Worm (Caenorhabditis elegans) whole organism, young adult: ENCODE results near the gene C55B6.1.

Experiments used
- B0035.1 ChIP-seq: sonication (generic microtip); optimal IDR thresholded peaks from 2 replicates; lab custom pipeline; 2016; ENCODE audit warnings: missing genetic modification characterization, mild to moderate bottlenecking, missing compliant biosample characterization, missing genotype, missing genetic modification reagents
- C06A6.2 ChIP-seq: fragments of 200-800 bp; sonication (Bioruptor generic); conservative IDR thresholded peaks from 2 replicates; pipeline ENCODE4 v1.3.6; 2022; ENCODE audit warnings: missing genetic modification characterization, missing compliant biosample characterization
- F37B4.10 ChIP-seq: fragments of 200-800 bp; sonication (Bioruptor generic); IDR thresholded peaks from 2 replicates; pipeline ENCODE4 v1.3.6; 2022; ENCODE audit warnings: missing genetic modification characterization, missing compliant biosample characterization
- F39B2.1 ChIP-seq: fragments of 200-800 bp; sonication (Bioruptor generic); IDR thresholded peaks from 2 replicates; pipeline ENCODE4 v1.3.6; 2022; ENCODE audit warnings: missing genetic modification reagents, missing genetic modification characterization, missing compliant biosample characterization
- K11D2.4 ChIP-seq: fragments of 200-800 bp; sonication (Bioruptor generic); IDR thresholded peaks from 2 replicates; pipeline ENCODE4 v1.3.6; 2022; ENCODE audit warnings: missing genetic modification reagents, missing genetic modification characterization, missing compliant biosample characterization
- Y53F4B.3 ChIP-seq: fragments of 200-800 bp; sonication (Bioruptor generic); IDR thresholded peaks from 2 replicates; pipeline ENCODE4 v1.3.6; 2022; ENCODE audit warnings: missing genetic modification reagents, missing genetic modification characterization, missing compliant biosample characterization
- Y56A3A.18 ChIP-seq: fragments of 200-800 bp; sonication (Bioruptor generic); IDR thresholded peaks from 2 replicates; pipeline ENCODE4 v1.3.6; 2022; ENCODE audit warnings: missing genetic modification reagents, missing genetic modification characterization, missing compliant biosample characterization
- Y95B8A.8 ChIP-seq: fragments of 200-800 bp; sonication (Bioruptor generic); IDR thresholded peaks from 2 replicates; pipeline ENCODE4 v1.3.6; 2022; ENCODE audit warnings: missing genetic modification reagents, missing genetic modification characterization, missing compliant biosample characterization
- ama-1 ChIP-seq, 3 experiments: fragments of 150-350 bp in 1 of 3; sonication (generic microtip) in 2 of 3; optimal IDR thresholded peaks; 2 replicates each; lab custom pipeline; 2014 to 2018; ENCODE audit warnings: missing biosample characterization in 2 of 3, missing genetic modification characterization in 2 of 3, missing genetic modification reagents in 2 of 3
- aptf-2 ChIP-seq: fragments of 200-800 bp; sonication (Bioruptor generic); conservative IDR thresholded peaks from 2 replicates; pipeline ENCODE4 v1.3.6; 2022; ENCODE audit warnings: missing genetic modification reagents, missing genetic modification characterization, missing compliant biosample characterization
- athp-1 ChIP-seq: sonication (generic microtip); optimal IDR thresholded peaks from 2 replicates; lab custom pipeline; 2017; ENCODE audit warnings: mild to moderate bottlenecking, missing genetic modification characterization, missing compliant biosample characterization
- attf-6 ChIP-seq: fragments of 200-800 bp; sonication (Bioruptor generic); IDR thresholded peaks from 2 replicates; pipeline ENCODE4 v1.3.6; 2022; ENCODE audit warnings: missing genetic modification reagents, missing genetic modification characterization, missing compliant biosample characterization
- cebp-1 ChIP-seq, 2 experiments: fragments of 200-800 bp in 1 of 2; sonication (Bioruptor generic) in 1 of 2; sonication (generic microtip) in 1 of 2; IDR thresholded peaks in 1 of 2; optimal IDR thresholded peaks in 1 of 2; 2 replicates each; pipeline versions ENCODE4 v1.3.6 to Lab custom; 2017 to 2022; ENCODE audit warnings: missing compliant biosample characterization in 2 of 2, missing genetic modification characterization in 2 of 2, mild to moderate bottlenecking in 1 of 2, missing genetic modification reagents in 1 of 2, moderate library complexity in 1 of 2
- ceh-100 ChIP-seq: fragments of 200-800 bp; sonication (Bioruptor generic); IDR thresholded peaks from 2 replicates; pipeline ENCODE4 v1.3.6; 2022; ENCODE audit warnings: missing genetic modification reagents, missing genetic modification characterization, missing compliant biosample characterization
- ceh-40 ChIP-seq: fragments of 200-800 bp; sonication (Bioruptor generic); IDR thresholded peaks from 2 replicates; pipeline ENCODE4 v1.3.6; 2022; ENCODE audit warnings: missing genetic modification characterization, missing compliant biosample characterization
- ceh-58 ChIP-seq: fragments of 200-800 bp; sonication (Bioruptor generic); IDR thresholded peaks from 2 replicates; pipeline ENCODE4 v1.3.6; 2022; ENCODE audit warnings: missing genetic modification characterization, missing compliant biosample characterization
- dox-1 ChIP-seq: fragments of 200-800 bp; sonication (Bioruptor generic); IDR thresholded peaks from 2 replicates; pipeline ENCODE4 v1.3.6; 2022; ENCODE audit warnings: missing genetic modification reagents, missing genetic modification characterization, missing compliant biosample characterization
- efl-1 ChIP-seq: fragments of 150-350 bp; optimal IDR thresholded peaks from 2 replicates; lab custom pipeline; 2014; ENCODE audit warnings: missing biosample characterization, missing genetic modification reagents, missing genetic modification characterization
- ekl-4 ChIP-seq: fragments of 200-800 bp; sonication (Bioruptor generic); IDR thresholded peaks from 2 replicates; pipeline ENCODE4 v1.3.6; 2022; ENCODE audit warnings: missing genetic modification reagents, missing genetic modification characterization, missing compliant biosample characterization
- fkh-3 ChIP-seq: sonication (generic microtip); optimal IDR thresholded peaks from 2 replicates; lab custom pipeline; 2016; ENCODE audit warnings: mild to moderate bottlenecking, missing genetic modification characterization, missing compliant biosample characterization
- hmg-1.2 ChIP-seq: fragments of 200-800 bp; sonication (Bioruptor generic); IDR thresholded peaks from 2 replicates; pipeline ENCODE4 v1.3.6; 2022; ENCODE audit warnings: missing genetic modification reagents, missing genetic modification characterization, missing compliant biosample characterization
- hmg-20 ChIP-seq: fragments of 200-800 bp; sonication (Bioruptor generic); IDR thresholded peaks from 2 replicates; pipeline ENCODE4 v1.3.6; 2022; ENCODE audit warnings: missing genetic modification reagents, missing genetic modification characterization, missing compliant biosample characterization
- hsf-1 ChIP-seq: fragments of 200-800 bp; sonication (Bioruptor generic); IDR thresholded peaks from 2 replicates; pipeline ENCODE4 v1.3.6; 2022; ENCODE audit warnings: missing genetic modification reagents, missing genetic modification characterization, missing compliant biosample characterization
- let-526 ChIP-seq: fragments of 200-800 bp; sonication (Bioruptor generic); IDR thresholded peaks from 2 replicates; pipeline ENCODE4 v1.3.6; 2022; ENCODE audit warnings: missing genetic modification reagents, missing genetic modification characterization, missing compliant biosample characterization
- lin-35 ChIP-seq, 3 experiments: fragments of 150-350 bp in 2 of 3; sonication (generic microtip) in 1 of 3; optimal IDR thresholded peaks; 2 replicates each; lab custom pipeline; 2014 to 2018; ENCODE audit warnings: missing biosample characterization in 3 of 3, missing genetic modification characterization in 3 of 3, missing genetic modification reagents in 3 of 3
- lin-54 ChIP-seq: fragments of 200-800 bp; sonication (Bioruptor generic); optimal IDR thresholded peaks from 2 replicates; lab custom pipeline; 2018; ENCODE audit warnings: mild to moderate bottlenecking, missing genetic modification characterization, missing compliant biosample characterization
- lsl-1 ChIP-seq: fragments of 200-800 bp; sonication (Bioruptor generic); optimal IDR thresholded peaks from 2 replicates; lab custom pipeline; 2018; ENCODE audit warnings: mild to moderate bottlenecking, missing genetic modification characterization, moderate library complexity, missing compliant biosample characterization
- madf-6 ChIP-seq: fragments of 200-800 bp; sonication (Bioruptor generic); IDR thresholded peaks from 2 replicates; pipeline ENCODE4 v1.3.6; 2022; ENCODE audit warnings: missing genetic modification reagents, missing genetic modification characterization, missing compliant biosample characterization
- madf-8 ChIP-seq: fragments of 200-800 bp; sonication (Bioruptor generic); conservative IDR thresholded peaks from 2 replicates; pipeline ENCODE4 v1.3.6; 2022; ENCODE audit warnings: missing genetic modification reagents, missing genetic modification characterization, missing compliant biosample characterization
- mes-4 ChIP-seq: sonication (generic microtip); optimal IDR thresholded peaks from 2 replicates; lab custom pipeline; 2016; ENCODE audit warnings: missing genotype, missing genetic modification characterization, missing compliant biosample characterization
- mxl-1 ChIP-seq: sonication (generic microtip); optimal IDR thresholded peaks from 2 replicates; lab custom pipeline; 2016; ENCODE audit warnings: missing genetic modification characterization, missing compliant biosample characterization
- nfya-1 ChIP-seq: sonication (generic microtip); optimal IDR thresholded peaks from 2 replicates; lab custom pipeline; 2017; ENCODE audit warnings: antibody characterized with exemption, missing compliant biosample characterization, missing genetic modification characterization, borderline replicate concordance; ENCODE audit not compliant: insufficient read depth
- nfya-2 ChIP-seq: fragments of 200-800 bp; sonication (Bioruptor generic); IDR thresholded peaks from 2 replicates; pipeline ENCODE4 v1.3.6; 2022; ENCODE audit warnings: missing genetic modification reagents, missing genetic modification characterization, missing compliant biosample characterization
- nfyb-1 ChIP-seq: fragments of 200-800 bp; sonication (Bioruptor generic); IDR thresholded peaks from 2 replicates; pipeline ENCODE4 v1.3.6; 2022; ENCODE audit warnings: missing genetic modification reagents, missing genetic modification characterization, missing compliant biosample characterization
- nhr-27 ChIP-seq: fragments of 200-800 bp; sonication (Bioruptor generic); optimal IDR thresholded peaks from 2 replicates; lab custom pipeline; 2018; ENCODE audit warnings: mild to moderate bottlenecking, missing genetic modification characterization, moderate library complexity, missing compliant biosample characterization
- pbrm-1 ChIP-seq: fragments of 200-800 bp; sonication (Bioruptor generic); IDR thresholded peaks from 2 replicates; pipeline ENCODE4 v1.3.6; 2022; ENCODE audit warnings: missing genetic modification reagents, missing genetic modification characterization, missing compliant biosample characterization
- rcor-1 ChIP-seq: fragments of 200-800 bp; sonication (Bioruptor generic); IDR thresholded peaks from 2 replicates; pipeline ENCODE4 v1.3.6; 2022; ENCODE audit warnings: missing genetic modification reagents, missing genetic modification characterization, missing compliant biosample characterization
- sdz-38 ChIP-seq: sonication (generic microtip); optimal IDR thresholded peaks from 2 replicates; lab custom pipeline; 2016; ENCODE audit warnings: missing genotype, missing genetic modification characterization, missing compliant biosample characterization
- sea-2 ChIP-seq: fragments of 200-800 bp; sonication (Bioruptor generic); IDR thresholded peaks from 2 replicates; pipeline ENCODE4 v1.3.6; 2022; ENCODE audit warnings: missing genetic modification characterization, missing compliant biosample characterization
- somi-1 ChIP-seq: fragments of 200-800 bp; sonication (Bioruptor generic); optimal IDR thresholded peaks from 2 replicates; lab custom pipeline; 2018; ENCODE audit warnings: mild to moderate bottlenecking, missing genetic modification characterization, missing compliant biosample characterization
- sptf-2 ChIP-seq: fragments of 200-800 bp; sonication (Bioruptor generic); optimal IDR thresholded peaks from 2 replicates; lab custom pipeline; 2018; ENCODE audit warnings: mild to moderate bottlenecking, missing genetic modification characterization, missing compliant biosample characterization
- tlf-1 ChIP-seq: fragments of 200-800 bp; sonication (Bioruptor generic); optimal IDR thresholded peaks from 2 replicates; lab custom pipeline; 2018; ENCODE audit warnings: mild to moderate bottlenecking, missing genetic modification characterization, missing compliant biosample characterization
- ztf-18 ChIP-seq: sonication (generic microtip); optimal IDR thresholded peaks from 2 replicates; lab custom pipeline; 2016; ENCODE audit warnings: missing genotype, mild to moderate bottlenecking, missing genetic modification characterization, missing compliant biosample characterization
- ztf-22 ChIP-seq: fragments of 200-800 bp; sonication (Bioruptor generic); optimal IDR thresholded peaks from 2 replicates; lab custom pipeline; 2018; ENCODE audit warnings: mild to moderate bottlenecking, missing genetic modification characterization, moderate library complexity, missing compliant biosample characterization

Gene C55B6.1

ce11 chrX:7199831-7200414 is at the start of gene C55B6.1:
C55B6.1 (plus strand) TSS chrX:7200364.
- TF ChIP-seq lin-54 = no peak
- no peak for TF ChIP-seq K11D2.4 (GFP tag; lab: Robert Waterston, UW)
- no peak for TF ChIP-seq ztf-18 (tag; lab: Kevin White, UChicago)
- TF ChIP-seq nfya-1 (tag; lab: Kevin White, UChicago) = no peak
- TF ChIP-seq ceh-58 (GFP tag; lab: Robert Waterston, UW) = no peak
- TF ChIP-seq madf-6 (GFP tag; lab: Robert Waterston, UW) = peak; percentile 39; the same call in 1 of the 2 replicates
- TF ChIP-seq sptf-2 (GFP tag; lab: Kevin White, UChicago) = no peak
- TF ChIP-seq mxl-1 = no peak
- TF ChIP-seq ceh-100 = no peak
- 0 out of 2 replicates have a peak, but pooled peaks have one; percentile 18 for TF ChIP-seq aptf-2 (GFP tag; lab: Robert Waterston, UW)
- no peak for TF ChIP-seq mes-4 (tag; lab: Kevin White, UChicago)
- TF ChIP-seq madf-8 (GFP tag; lab: Robert Waterston, UW) = peak; percentile 22
- no peak for TF ChIP-seq somi-1 (GFP tag; lab: Kevin White, UChicago)
- peak; percentile 49 for TF ChIP-seq hmg-1.2 (GFP tag; lab: Robert Waterston, UW)
- no peak for TF ChIP-seq ztf-22 (GFP tag; lab: Kevin White, UChicago)
- no peak for TF ChIP-seq lsl-1
- TF ChIP-seq nfya-2 = no peak
- TF ChIP-seq ama-1 (optimal IDR thresholded peaks at IDR 0.05; lab: Kevin White, UChicago) = no peak
- no peak for TF ChIP-seq ama-1 (GFP tag; optimal IDR thresholded peaks at IDR 0.05; lab: Kevin White, UChicago)
- no peak for TF ChIP-seq B0035.1 (tag; lab: Kevin White, UChicago)
- TF ChIP-seq Y95B8A.8 (GFP tag; lab: Robert Waterston, UW) = no peak
- TF ChIP-seq dox-1 (GFP tag; lab: Robert Waterston, UW) = peak; percentile 40; the same call in 1 of the 2 replicates
- 0 out of 2 replicates have a peak, but pooled peaks have one; percentile 26 for TF ChIP-seq hsf-1 (GFP tag; lab: Robert Waterston, UW)
- no peak for TF ChIP-seq rcor-1 (GFP tag; lab: Robert Waterston, UW)
- no peak for TF ChIP-seq hmg-20 (GFP tag; lab: Robert Waterston, UW)
- TF ChIP-seq sdz-38 (tag; lab: Kevin White, UChicago) = no peak
- TF ChIP-seq efl-1 (GFP tag; lab: Kevin White, UChicago) = peak; percentile 36
- no peak for TF ChIP-seq let-526

- TF ChIP-seq attf-6 (no peak), tlf-1 (GFP tag; lab: Kevin White, UChicago) (no peak), hmg-1.2 (GFP tag; lab: Robert Waterston, UW) (no peak), ekl-4 (no peak), fkh-3 (tag; lab: Kevin White, UChicago) (no peak), nhr-27 (tag; lab: Kevin White, UChicago) (no peak), ceh-40 (GFP tag; lab: Robert Waterston, UW) (no peak), Y53F4B.3 (no peak)
Measured at ce11 chrX:7151189-7151857, 48.8 kb upstream of the C55B6.1 start, which contains the start of gene lam-2. lam-2 (minus strand) TSS chrX:7151239.

- no peak for TF ChIP-seq C06A6.2 (GFP tag; lab: Robert Waterston, UW)
- no peak for TF ChIP-seq Y56A3A.18 (GFP tag; lab: Robert Waterston, UW)
- no peak for TF ChIP-seq nfyb-1
- no peak for TF ChIP-seq F39B2.1 (GFP tag; lab: Robert Waterston, UW)
- no peak for TF ChIP-seq dox-1 (GFP tag; lab: Robert Waterston, UW)
- no peak for TF ChIP-seq F37B4.10 (GFP tag; lab: Robert Waterston, UW)
- TF ChIP-seq lin-35 (GFP tag; optimal IDR thresholded peaks at IDR 0.05; lab: Kevin White, UChicago) = no peak
- no peak for TF ChIP-seq pbrm-1 (GFP tag; lab: Robert Waterston, UW)
- TF ChIP-seq nhr-27 (tag; lab: Kevin White, UChicago) = no peak
- no peak for TF ChIP-seq cebp-1 (GFP tag; IDR thresholded peaks at IDR 0.05; lab: Robert Waterston, UW)
- TF ChIP-seq cebp-1 (tag; optimal IDR thresholded peaks at IDR 0.05; lab: Kevin White, UChicago) = no peak
- no peak for TF ChIP-seq sea-2
- TF ChIP-seq somi-1 (GFP tag; lab: Kevin White, UChicago) = no peak
- no peak for TF ChIP-seq athp-1 (tag; lab: Kevin White, UChicago)
- no peak for TF ChIP-seq Y95B8A.8 (GFP tag; lab: Robert Waterston, UW)
Measured at ce11 chrX:7151976-7152528, 48.1 kb upstream of the C55B6.1 start.
